Worm (Caenorhabditis elegans) whole organism, midembryonic: ENCODE results near the gene srh-272.

Source experiments
- T22C8.4 ChIP-seq: fragments of 200-800 bp; sonication (Bioruptor generic); IDR thresholded peaks from 2 replicates; pipeline ENCODE4 v1.3.6; 2022; ENCODE audit warnings: missing genetic modification characterization, missing compliant biosample characterization
- cog-1 ChIP-seq: sonication (generic microtip); optimal IDR thresholded peaks from 2 replicates; lab custom pipeline; 2016; ENCODE audit warnings: missing genetic modification characterization, missing compliant biosample characterization
- flt-1 ChIP-seq: fragments of 200-800 bp; sonication (Bioruptor generic); IDR thresholded peaks from 2 replicates; pipeline ENCODE4 v1.3.6; 2022; ENCODE audit warnings: missing genetic modification characterization, missing compliant biosample characterization
- klf-2 ChIP-seq: fragments of 200-800 bp; sonication (Bioruptor generic); conservative IDR thresholded peaks from 2 replicates; pipeline ENCODE4 v1.3.6; 2022; ENCODE audit warnings: missing genetic modification reagents, missing genetic modification characterization, missing compliant biosample characterization
- med-1 ChIP-seq: sonication (generic microtip); optimal IDR thresholded peaks from 2 replicates; lab custom pipeline; 2017; ENCODE audit warnings: missing genetic modification characterization, mild to moderate bottlenecking, missing compliant biosample characterization, antibody characterized with exemption, missing genetic modification reagents; ENCODE audit not compliant: insufficient read depth
- ref-1 ChIP-seq: fragments of 200-800 bp; sonication (Bioruptor generic); conservative IDR thresholded peaks from 2 replicates; pipeline ENCODE4 v1.3.6; 2022; ENCODE audit warnings: missing genetic modification reagents, missing genetic modification characterization, missing compliant biosample characterization
- tab-1 ChIP-seq: fragments of 200-800 bp; sonication (Bioruptor generic); IDR thresholded peaks from 2 replicates; pipeline ENCODE4 v1.3.6; 2022; ENCODE audit warnings: missing genetic modification characterization, missing compliant biosample characterization
- ztf-23 ChIP-seq: fragments of 200-800 bp; sonication (Bioruptor generic); IDR thresholded peaks from 2 replicates; pipeline ENCODE4 v1.3.6; 2022; ENCODE audit warnings: missing genetic modification reagents, missing genetic modification characterization, missing compliant biosample characterization
- ztf-29 ChIP-seq: fragments of 200-800 bp; sonication (Bioruptor generic); IDR thresholded peaks from 2 replicates; pipeline ENCODE4 v1.3.6; 2022; ENCODE audit warnings: missing genetic modification reagents, missing genetic modification characterization, missing compliant biosample characterization

ce11 chrV:2883097-2883496 lies 20.0 kb downstream of the srh-272 start:
- no peak for TF ChIP-seq ztf-29
- TF ChIP-seq ztf-23 (GFP tag; lab: Robert Waterston, UW), result no peak
- TF ChIP-seq flt-1 (GFP tag; lab: Robert Waterston, UW), result no peak
- TF ChIP-seq cog-1 (tag; lab: Kevin White, UChicago), result no peak
- TF ChIP-seq med-1 (GFP tag; lab: Kevin White, UChicago), result no peak
- TF ChIP-seq T22C8.4, result no peak
- no peak for TF ChIP-seq tab-1 (GFP tag; lab: Robert Waterston, UW)
- TF ChIP-seq klf-2 (GFP tag; lab: Robert Waterston, UW), result no peak
- TF ChIP-seq ref-1 (GFP tag; lab: Robert Waterston, UW), result no peak
